Worm (Caenorhabditis elegans) whole organism, young adult: Measurements from ENCODE around the gene col-179.

Experiments
- B0035.1 ChIP-seq: sonication (generic microtip); optimal IDR thresholded peaks from 2 replicates; lab custom pipeline; 2016; ENCODE audit warnings: missing genetic modification characterization, mild to moderate bottlenecking, missing compliant biosample characterization, missing genotype, missing genetic modification reagents
- B0261.1 ChIP-seq: sonication (generic microtip); optimal IDR thresholded peaks from 2 replicates; lab custom pipeline; 2016; ENCODE audit warnings: mild to moderate bottlenecking, missing genetic modification characterization, moderate library complexity, missing compliant biosample characterization
- B0336.3 ChIP-seq: fragments of 200-800 bp; sonication (Bioruptor generic); IDR thresholded peaks from 2 replicates; pipeline ENCODE4 v1.3.6; 2022; ENCODE audit warnings: missing genetic modification characterization, missing compliant biosample characterization
- C17E4.6 ChIP-seq: fragments of 200-800 bp; sonication (Bioruptor generic); IDR thresholded peaks from 2 replicates; pipeline ENCODE4 v1.3.6; 2022; ENCODE audit warnings: missing genetic modification reagents, missing genetic modification characterization, missing compliant biosample characterization
- F22D6.2 ChIP-seq: sonication (generic microtip); optimal IDR thresholded peaks from 2 replicates; lab custom pipeline; 2016; ENCODE audit warnings: mild to moderate bottlenecking, missing genetic modification characterization, missing compliant biosample characterization
- F33H1.4 ChIP-seq: fragments of 200-800 bp; sonication (Bioruptor generic); IDR thresholded peaks from 2 replicates; pipeline ENCODE4 v1.3.6; 2022; ENCODE audit warnings: missing genetic modification reagents, missing genetic modification characterization, missing compliant biosample characterization
- F49E8.2 ChIP-seq: sonication (generic microtip); optimal IDR thresholded peaks from 3 replicates; lab custom pipeline; 2017; ENCODE audit warnings: missing genetic modification characterization, mild to moderate bottlenecking, missing compliant biosample characterization, antibody characterized with exemption, moderate library complexity; ENCODE audit not compliant: insufficient read depth
- F57C9.4 ChIP-seq: sonication (generic microtip); optimal IDR thresholded peaks from 2 replicates; lab custom pipeline; 2017; ENCODE audit warnings: mild to moderate bottlenecking, missing genetic modification characterization, missing compliant biosample characterization
- K11D2.4 ChIP-seq: fragments of 200-800 bp; sonication (Bioruptor generic); IDR thresholded peaks from 2 replicates; pipeline ENCODE4 v1.3.6; 2022; ENCODE audit warnings: missing genetic modification reagents, missing genetic modification characterization, missing compliant biosample characterization
- K12H6.12 ChIP-seq: fragments of 200-800 bp; sonication (Bioruptor generic); optimal IDR thresholded peaks from 2 replicates; lab custom pipeline; 2018; ENCODE audit warnings: mild to moderate bottlenecking, missing genetic modification characterization, missing compliant biosample characterization
- Y53G8AR.9 ChIP-seq: fragments of 200-800 bp; sonication (Bioruptor generic); conservative IDR thresholded peaks from 2 replicates; pipeline ENCODE4 v1.3.6; 2022; ENCODE audit warnings: missing genetic modification reagents, missing genetic modification characterization, missing compliant biosample characterization
- Y56A3A.18 ChIP-seq: fragments of 200-800 bp; sonication (Bioruptor generic); IDR thresholded peaks from 2 replicates; pipeline ENCODE4 v1.3.6; 2022; ENCODE audit warnings: missing genetic modification reagents, missing genetic modification characterization, missing compliant biosample characterization
- Y67H2A.10 ChIP-seq: fragments of 200-800 bp; sonication (Bioruptor generic); conservative IDR thresholded peaks from 2 replicates; pipeline ENCODE4 v1.3.6; 2022; ENCODE audit warnings: missing genetic modification reagents, missing genetic modification characterization, missing compliant biosample characterization
- ZK185.1 ChIP-seq: sonication (generic microtip); optimal IDR thresholded peaks from 2 replicates; lab custom pipeline; 2016; ENCODE audit warnings: mild to moderate bottlenecking, missing genetic modification characterization, missing compliant biosample characterization; ENCODE audit not compliant: poor library complexity, severe bottlenecking
- akir-1 ChIP-seq: fragments of 200-800 bp; sonication (Bioruptor generic); optimal IDR thresholded peaks from 2 replicates; lab custom pipeline; 2018; ENCODE audit warnings: mild to moderate bottlenecking, missing genetic modification characterization, moderate library complexity, missing compliant biosample characterization
- aptf-2 ChIP-seq: fragments of 200-800 bp; sonication (Bioruptor generic); conservative IDR thresholded peaks from 2 replicates; pipeline ENCODE4 v1.3.6; 2022; ENCODE audit warnings: missing genetic modification reagents, missing genetic modification characterization, missing compliant biosample characterization
- atf-7 ChIP-seq: sonication (generic microtip); optimal IDR thresholded peaks from 2 replicates; lab custom pipeline; 2017; ENCODE audit warnings: mild to moderate bottlenecking, missing genetic modification characterization, missing compliant biosample characterization
- ceh-100 ChIP-seq: fragments of 200-800 bp; sonication (Bioruptor generic); IDR thresholded peaks from 2 replicates; pipeline ENCODE4 v1.3.6; 2022; ENCODE audit warnings: missing genetic modification reagents, missing genetic modification characterization, missing compliant biosample characterization
- ceh-40 ChIP-seq: fragments of 200-800 bp; sonication (Bioruptor generic); IDR thresholded peaks from 2 replicates; pipeline ENCODE4 v1.3.6; 2022; ENCODE audit warnings: missing genetic modification characterization, missing compliant biosample characterization
- chd-7 ChIP-seq: sonication (generic microtip); optimal IDR thresholded peaks from 2 replicates; lab custom pipeline; 2016; ENCODE audit warnings: mild to moderate bottlenecking, missing genetic modification characterization, moderate library complexity, missing compliant biosample characterization
- dox-1 ChIP-seq: fragments of 200-800 bp; sonication (Bioruptor generic); IDR thresholded peaks from 2 replicates; pipeline ENCODE4 v1.3.6; 2022; ENCODE audit warnings: missing genetic modification reagents, missing genetic modification characterization, missing compliant biosample characterization
- dpl-1 ChIP-seq: fragments of 150-350 bp; optimal IDR thresholded peaks from 2 replicates; lab custom pipeline; 2014; ENCODE audit warnings: missing biosample characterization, missing genetic modification reagents, missing genetic modification characterization
- egl-18 ChIP-seq: fragments of 200-800 bp; sonication (Bioruptor generic); IDR thresholded peaks from 2 replicates; pipeline ENCODE4 v1.3.6; 2022; ENCODE audit warnings: missing genetic modification reagents, missing genetic modification characterization, missing compliant biosample characterization
- gei-17 ChIP-seq: fragments of 200-800 bp; sonication (Bioruptor generic); optimal IDR thresholded peaks from 2 replicates; lab custom pipeline; 2018; ENCODE audit warnings: mild to moderate bottlenecking, missing genetic modification characterization, missing compliant biosample characterization
- hmg-1.2 ChIP-seq: fragments of 200-800 bp; sonication (Bioruptor generic); IDR thresholded peaks from 2 replicates; pipeline ENCODE4 v1.3.6; 2022; ENCODE audit warnings: missing genetic modification reagents, missing genetic modification characterization, missing compliant biosample characterization
- let-526 ChIP-seq: fragments of 200-800 bp; sonication (Bioruptor generic); IDR thresholded peaks from 2 replicates; pipeline ENCODE4 v1.3.6; 2022; ENCODE audit warnings: missing genetic modification reagents, missing genetic modification characterization, missing compliant biosample characterization
- let-607 ChIP-seq, 2 experiments: fragments of 200-800 bp in 1 of 2; sonication (Bioruptor generic) in 1 of 2; sonication (generic microtip) in 1 of 2; optimal IDR thresholded peaks; 2 replicates each; lab custom pipeline; 2016 to 2018; ENCODE audit warnings: mild to moderate bottlenecking in 2 of 2, missing compliant biosample characterization in 2 of 2, missing genetic modification characterization in 2 of 2, moderate library complexity in 2 of 2, missing genotype in 1 of 2
- lin-40 ChIP-seq: sonication (generic microtip); optimal IDR thresholded peaks from 2 replicates; lab custom pipeline; 2016; ENCODE audit warnings: missing genetic modification characterization, mild to moderate bottlenecking, missing compliant biosample characterization, missing genotype, missing genetic modification reagents
- lin-54 ChIP-seq: fragments of 200-800 bp; sonication (Bioruptor generic); optimal IDR thresholded peaks from 2 replicates; lab custom pipeline; 2018; ENCODE audit warnings: mild to moderate bottlenecking, missing genetic modification characterization, missing compliant biosample characterization
- lir-1 ChIP-seq: fragments of 200-800 bp; sonication (Bioruptor generic); conservative IDR thresholded peaks from 2 replicates; pipeline ENCODE4 v1.3.6; 2022; ENCODE audit warnings: missing genetic modification reagents, missing genetic modification characterization, missing compliant biosample characterization
- lsy-27 ChIP-seq: sonication (generic microtip); optimal IDR thresholded peaks from 2 replicates; lab custom pipeline; 2017; ENCODE audit warnings: missing genetic modification characterization, mild to moderate bottlenecking, missing compliant biosample characterization, antibody characterized with exemption, missing genotype, borderline replicate concordance; ENCODE audit not compliant: insufficient read depth
- mcd-1 ChIP-seq: fragments of 200-800 bp; sonication (Bioruptor generic); IDR thresholded peaks from 2 replicates; pipeline ENCODE4 v1.3.6; 2022; ENCODE audit warnings: missing genetic modification reagents, missing genetic modification characterization, missing compliant biosample characterization
- nfya-2 ChIP-seq: fragments of 200-800 bp; sonication (Bioruptor generic); IDR thresholded peaks from 2 replicates; pipeline ENCODE4 v1.3.6; 2022; ENCODE audit warnings: missing genetic modification reagents, missing genetic modification characterization, missing compliant biosample characterization
- nfyb-1 ChIP-seq: fragments of 200-800 bp; sonication (Bioruptor generic); IDR thresholded peaks from 2 replicates; pipeline ENCODE4 v1.3.6; 2022; ENCODE audit warnings: missing genetic modification reagents, missing genetic modification characterization, missing compliant biosample characterization
- nhr-120 ChIP-seq: fragments of 200-800 bp; sonication (Bioruptor generic); IDR thresholded peaks from 2 replicates; pipeline ENCODE4 v1.3.6; 2022; ENCODE audit warnings: missing genetic modification characterization, missing compliant biosample characterization
- nhr-80 ChIP-seq: sonication (generic microtip); optimal IDR thresholded peaks from 2 replicates; lab custom pipeline; 2016; ENCODE audit warnings: missing genetic modification characterization, missing compliant biosample characterization
- pbrm-1 ChIP-seq: fragments of 200-800 bp; sonication (Bioruptor generic); IDR thresholded peaks from 2 replicates; pipeline ENCODE4 v1.3.6; 2022; ENCODE audit warnings: missing genetic modification reagents, missing genetic modification characterization, missing compliant biosample characterization
- pha-4 ChIP-seq: fragments of 150-350 bp; sonication (generic microtip); optimal IDR thresholded peaks from 2 replicates; lab custom pipeline; 2014; ENCODE audit warnings: missing biosample characterization, missing genetic modification reagents, missing genetic modification characterization
- rcor-1 ChIP-seq: fragments of 200-800 bp; sonication (Bioruptor generic); IDR thresholded peaks from 2 replicates; pipeline ENCODE4 v1.3.6; 2022; ENCODE audit warnings: missing genetic modification reagents, missing genetic modification characterization, missing compliant biosample characterization
- rec-8 ChIP-seq, 2 experiments: sonication (generic microtip); optimal IDR thresholded peaks; 2 replicates each; lab custom pipeline; 2016; ENCODE audit warnings: mild to moderate bottlenecking in 2 of 2, missing genetic modification characterization in 2 of 2, missing genetic modification reagents in 2 of 2, missing genotype in 2 of 2, missing biosample characterization in 1 of 2, missing compliant biosample characterization in 1 of 2, moderate library complexity in 1 of 2
- snpc-4 ChIP-seq, 5 experiments: fragments of 150-350 bp in 1 of 5; sonication (generic microtip) in 4 of 5; optimal IDR thresholded peaks; 2 replicates each; lab custom pipeline; 2014 to 2018; ENCODE audit warnings: missing genetic modification characterization in 5 of 5, missing biosample characterization in 3 of 5, antibody characterized with exemption in 2 of 5, mild to moderate bottlenecking in 2 of 5, missing compliant biosample characterization in 2 of 5, missing genotype in 2 of 5, moderate library complexity in 2 of 5, missing genetic modification reagents in 1 of 5
- tbp1 ChIP-seq: fragments of 200-800 bp; sonication (Bioruptor generic); optimal IDR thresholded peaks from 2 replicates; lab custom pipeline; 2018; ENCODE audit warnings: mild to moderate bottlenecking, missing genetic modification characterization, missing compliant biosample characterization
- tlf-1 ChIP-seq: fragments of 200-800 bp; sonication (Bioruptor generic); optimal IDR thresholded peaks from 2 replicates; lab custom pipeline; 2018; ENCODE audit warnings: mild to moderate bottlenecking, missing genetic modification characterization, missing compliant biosample characterization
- unc-62 ChIP-seq: fragments of 150-350 bp; optimal IDR thresholded peaks from 2 replicates; lab custom pipeline; 2014; ENCODE audit warnings: missing biosample characterization, missing genetic modification reagents, missing genetic modification characterization
- ztf-18 ChIP-seq: sonication (generic microtip); optimal IDR thresholded peaks from 2 replicates; lab custom pipeline; 2016; ENCODE audit warnings: missing genotype, mild to moderate bottlenecking, missing genetic modification characterization, missing compliant biosample characterization
- ztf-26 ChIP-seq: sonication (generic microtip); optimal IDR thresholded peaks from 2 replicates; lab custom pipeline; 2017; ENCODE audit warnings: missing genetic modification characterization, missing compliant biosample characterization
- ztf-28 ChIP-seq: fragments of 200-800 bp; sonication (Bioruptor generic); IDR thresholded peaks from 2 replicates; pipeline ENCODE4 v1.3.6; 2022; ENCODE audit warnings: missing genetic modification reagents, missing genetic modification characterization, missing compliant biosample characterization

col-179 gene

DNA sequence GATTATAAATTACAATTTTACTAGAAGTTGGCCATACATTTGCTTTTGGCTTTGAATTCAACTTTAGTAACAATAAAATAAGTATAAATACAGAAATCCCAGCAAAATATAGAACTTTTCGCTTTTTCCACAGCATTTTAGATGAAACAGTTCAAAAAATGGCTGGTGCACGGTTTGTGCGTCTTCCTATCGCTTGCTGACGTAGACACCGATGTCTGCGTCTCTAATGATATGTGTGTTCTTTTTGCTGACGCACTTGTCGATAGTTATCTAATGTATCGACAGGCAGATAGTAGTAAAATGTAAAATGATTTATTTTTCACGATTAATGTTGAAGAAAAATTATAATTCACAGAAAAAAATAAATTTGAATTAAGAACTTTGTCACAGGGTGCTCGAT, 5.7 kb downstream of the col-179 start, which contains the start of gene hst-2:
hst-2 (minus strand) TSS at position 203 of the 400 bp plus-strand sequence.
- TF ChIP-seq lin-40 (tag; lab: Kevin White, UChicago) (peak; percentile 93), Y67H2A.10 (GFP tag; lab: Robert Waterston, UW) (no peak), ztf-18 (tag; lab: Kevin White, UChicago) (peak; percentile 95), dox-1 (GFP tag; lab: Robert Waterston, UW) (peak; percentile 70), ztf-26 (tag; lab: Kevin White, UChicago) (peak; percentile 24), ceh-100 (GFP tag; lab: Robert Waterston, UW) (no peak), snpc-4 (GFP tag; optimal IDR thresholded peaks at IDR 0.05; lab: Kevin White, UChicago) (no peak), snpc-4 (tag; optimal IDR thresholded peaks at IDR 0.05; lab: Kevin White, UChicago) (peak in 2 of 4 experiments; percentile 44 to 57), lin-54 (peak; percentile 48), tbp1 (GFP tag; lab: Kevin White, UChicago) (peak; percentile 62), ztf-28 (GFP tag; lab: Robert Waterston, UW) (no peak), lsy-27 (no peak), rcor-1 (no peak), B0261.1 (tag; lab: Kevin White, UChicago) (no peak), chd-7 (tag; lab: Kevin White, UChicago) (peak; percentile 20), gei-17 (GFP tag; lab: Kevin White, UChicago) (peak; percentile 72), dpl-1 (GFP tag; lab: Kevin White, UChicago) (no peak), pha-4 (tag; lab: Kevin White, UChicago) (peak; percentile 61), lir-1 (0 out of 2 replicates have a peak, but pooled peaks have one; percentile 44), F22D6.2 (peak; percentile 37), aptf-2 (GFP tag; lab: Robert Waterston, UW) (no peak), Y56A3A.18 (GFP tag; lab: Robert Waterston, UW) (peak; percentile 82), nhr-120 (GFP tag; lab: Robert Waterston, UW) (no peak), let-607 (tag; optimal IDR thresholded peaks at IDR 0.05; lab: Kevin White, UChicago) (peak in 1 of 2 experiments; percentile 75), rec-8 (tag; optimal IDR thresholded peaks at IDR 0.05; lab: Kevin White, UChicago) (no peak), tlf-1 (GFP tag; lab: Kevin White, UChicago) (peak; percentile 39), Y53G8AR.9 (GFP tag; lab: Robert Waterston, UW) (peak; percentile 86), C17E4.6 (GFP tag; lab: Robert Waterston, UW) (no peak), pbrm-1 (peak; percentile 80), egl-18 (GFP tag; lab: Robert Waterston, UW) (no peak), F33H1.4 (GFP tag; lab: Robert Waterston, UW) (no peak), K11D2.4 (peak; percentile 71), B0035.1 (tag; lab: Kevin White, UChicago) (peak; percentile 32), mcd-1 (GFP tag; lab: Robert Waterston, UW) (peak; percentile 70), F49E8.2 (tag; lab: Kevin White, UChicago) (no peak), F57C9.4 (tag; lab: Kevin White, UChicago) (no peak), unc-62 (peak; percentile 26), ceh-40 (GFP tag; lab: Robert Waterston, UW) (no peak), hmg-1.2 (GFP tag; lab: Robert Waterston, UW) (peak; percentile 98), akir-1 (GFP tag; lab: Kevin White, UChicago) (no peak), atf-7 (tag; lab: Kevin White, UChicago) (peak; percentile 13), B0336.3 (GFP tag; lab: Robert Waterston, UW) (peak; percentile 76), ZK185.1 (tag; lab: Kevin White, UChicago) (peak; percentile 91), nfyb-1 (peak; percentile 77), nfya-2 (GFP tag; lab: Robert Waterston, UW) (no peak), nhr-80 (peak; percentile 62), K12H6.12 (peak; percentile 42), let-526 (GFP tag; lab: Robert Waterston, UW) (peak; percentile 62; the same call in 1 of the 2 replicates)
